Worm (Caenorhabditis elegans): Measurements from ENCODE around the gene uroc-1.

uroc-1 gene

DNA sequence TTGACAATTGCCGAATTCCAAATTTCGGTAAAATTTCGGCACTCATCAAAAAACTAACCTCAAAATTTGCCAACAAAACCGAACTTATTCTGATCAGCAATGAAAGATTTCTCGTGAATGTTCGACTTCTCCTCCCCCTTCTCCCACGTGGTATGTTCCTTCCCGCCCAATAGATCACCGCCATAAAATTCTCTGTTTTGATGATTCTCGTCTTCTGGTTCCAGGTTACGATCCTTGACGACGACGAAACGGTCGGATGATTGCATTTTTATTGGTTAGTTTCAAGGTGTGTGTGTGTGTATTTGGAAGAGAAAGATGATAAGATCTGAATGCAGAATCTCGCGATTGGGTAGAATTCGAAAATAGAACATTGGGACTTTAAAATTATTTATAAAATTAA lies at the start of gene uroc-1:
uroc-1 (minus strand) TSS at position 101 of the 400 bp plus-strand sequence.
- TF ChIP-seq blmp-1 (tag; optimal IDR thresholded peaks at IDR 0.05), result no peak
- no peak for TF ChIP-seq sem-2 (GFP tag; optimal IDR thresholded peaks at IDR 0.05)
- no peak for TF ChIP-seq nhr-2 (tag; optimal IDR thresholded peaks at IDR 0.05)
- TF ChIP-seq lsy-2 (tag; optimal IDR thresholded peaks at IDR 0.05), result no peak
- no peak for TF ChIP-seq unc-39 (tag; optimal IDR thresholded peaks at IDR 0.05)
- no peak for TF ChIP-seq unc-62 (GFP tag; optimal IDR thresholded peaks at IDR 0.05)
- no peak for TF ChIP-seq ztf-11 (tag; optimal IDR thresholded peaks at IDR 0.05)
- no peak for TF ChIP-seq lin-32 (GFP tag; optimal IDR thresholded peaks at IDR 0.05)
- TF ChIP-seq cnd-1 (tag; optimal IDR thresholded peaks at IDR 0.05), result no peak
- TF ChIP-seq nhr-76 (tag; optimal IDR thresholded peaks at IDR 0.05), result no peak
- TF ChIP-seq sptf-1 (tag; optimal IDR thresholded peaks at IDR 0.05), result no peak
- no peak for TF ChIP-seq ceh-39 (tag; optimal IDR thresholded peaks at IDR 0.05)
- TF ChIP-seq lin-13 (tag; optimal IDR thresholded peaks at IDR 0.05), result no peak
- no peak for TF ChIP-seq mep-1 (tag; optimal IDR thresholded peaks at IDR 0.05)
- no peak for TF ChIP-seq bed-3 (GFP tag; optimal IDR thresholded peaks at IDR 0.05)
- TF ChIP-seq tbx-8 (GFP tag; optimal IDR thresholded peaks at IDR 0.05), result no peak
- TF ChIP-seq hlh-1 (tag; optimal IDR thresholded peaks at IDR 0.05), result no peak
- TF ChIP-seq ceh-43 (GFP tag; optimal IDR thresholded peaks at IDR 0.05), result no peak
- TF ChIP-seq ces-1 (GFP tag; optimal IDR thresholded peaks at IDR 0.05), result no peak
- no peak for TF ChIP-seq mls-2 (tag; optimal IDR thresholded peaks at IDR 0.05)

- TF ChIP-seq mls-2 (tag; optimal IDR thresholded peaks at IDR 0.05) (no peak), unc-62 (GFP tag; optimal IDR thresholded peaks at IDR 0.05) (no peak), ceh-83 (GFP tag; optimal IDR thresholded peaks at IDR 0.05) (no peak), ztf-11 (tag; optimal IDR thresholded peaks at IDR 0.05) (no peak), zip-8 (tag; optimal IDR thresholded peaks at IDR 0.05) (no peak), nhr-12 (tag; optimal IDR thresholded peaks at IDR 0.05) (no peak), blmp-1 (tag; optimal IDR thresholded peaks at IDR 0.05) (no peak), ceh-43 (GFP tag; optimal IDR thresholded peaks at IDR 0.05) (no peak), drap-1 (GFP tag; optimal IDR thresholded peaks at IDR 0.05) (no peak), lin-13 (tag; optimal IDR thresholded peaks at IDR 0.05) (no peak), unc-39 (tag; optimal IDR thresholded peaks at IDR 0.05) (no peak), tbx-8 (GFP tag; optimal IDR thresholded peaks at IDR 0.05) (no peak), ceh-39 (tag; optimal IDR thresholded peaks at IDR 0.05) (no peak), mep-1 (tag; optimal IDR thresholded peaks at IDR 0.05) (no peak), cnd-1 (tag; optimal IDR thresholded peaks at IDR 0.05) (no peak)
These were observed 35.9 kb upstream of the uroc-1 start, which contains the start of gene Y51H4A.8 for ce11 chrIV:16578449-16578848. Y51H4A.8 (minus strand) TSS chrIV:16578549.

DNA sequence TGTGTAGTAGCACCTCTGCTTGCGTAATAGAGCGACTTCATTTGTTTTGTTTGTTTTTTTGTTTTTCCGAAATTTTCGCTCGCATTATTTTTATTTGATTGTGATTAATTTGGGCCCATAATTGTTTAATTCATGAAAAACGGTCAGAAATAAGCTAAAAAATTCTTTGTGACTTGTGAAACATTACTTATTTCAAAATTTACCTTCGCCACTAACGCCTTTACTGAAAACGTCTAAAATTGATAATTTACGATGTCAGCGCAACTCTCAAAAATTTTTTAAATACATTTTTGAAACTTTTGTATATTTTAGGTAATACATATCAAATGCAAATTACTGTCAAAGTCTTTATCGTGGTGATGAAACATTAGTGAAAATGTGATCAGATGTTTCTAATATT lies 18.4 kb upstream of the uroc-1 start:
- no peak for TF ChIP-seq ces-1 (GFP tag; optimal IDR thresholded peaks at IDR 0.05)
- TF ChIP-seq snpc-4 (tag; optimal IDR thresholded peaks at IDR 0.05), result no peak
- TF ChIP-seq ztf-11 (tag; optimal IDR thresholded peaks at IDR 0.05), result no peak
- no peak for TF ChIP-seq nhr-2 (tag; optimal IDR thresholded peaks at IDR 0.05)
- no peak for TF ChIP-seq mab-5 (tag; optimal IDR thresholded peaks at IDR 0.05)
- no peak for TF ChIP-seq cnd-1 (tag; optimal IDR thresholded peaks at IDR 0.05)
- no peak for TF ChIP-seq lsy-2 (tag; optimal IDR thresholded peaks at IDR 0.05)
- no peak for TF ChIP-seq sptf-1 (tag; optimal IDR thresholded peaks at IDR 0.05)
- no peak for TF ChIP-seq unc-39 (tag; optimal IDR thresholded peaks at IDR 0.05)
- TF ChIP-seq lin-32 (GFP tag; optimal IDR thresholded peaks at IDR 0.05), result no peak

- no peak for TF ChIP-seq unc-120 (tag; optimal IDR thresholded peaks at IDR 0.05; ENCODE audit: poor library complexity, severe bottlenecking)
- no peak for TF ChIP-seq ztf-11 (tag; optimal IDR thresholded peaks at IDR 0.05)
- TF ChIP-seq elt-3 (tag; optimal IDR thresholded peaks at IDR 0.05), result no peak
- TF ChIP-seq mep-1 (tag; optimal IDR thresholded peaks at IDR 0.05), result no peak
- no peak for TF ChIP-seq sptf-1 (tag; optimal IDR thresholded peaks at IDR 0.05)
- no peak for TF ChIP-seq elt-1 (tag; optimal IDR thresholded peaks at IDR 0.05; ENCODE audit: borderline replicate concordance, insufficient read depth)
- no peak for TF ChIP-seq cnd-1 (tag; optimal IDR thresholded peaks at IDR 0.05)
- TF ChIP-seq bed-3 (GFP tag; optimal IDR thresholded peaks at IDR 0.05), result no peak
- TF ChIP-seq M03D4.4 (tag; optimal IDR thresholded peaks at IDR 0.05), result no peak
- no peak for TF ChIP-seq hlh-1 (tag; optimal IDR thresholded peaks at IDR 0.05)
These were observed 8.9 kb upstream of the uroc-1 start for ce11 chrIV:16551457-16551856.

ce11 chrIV:16540540-16540939 lies 2.0 kb downstream of the uroc-1 start:
- TF ChIP-seq nhr-2 (tag; optimal IDR thresholded peaks at IDR 0.05) (no peak), blmp-1 (tag; optimal IDR thresholded peaks at IDR 0.05) (no peak), zip-8 (tag; optimal IDR thresholded peaks at IDR 0.05) (no peak), sem-2 (GFP tag; optimal IDR thresholded peaks at IDR 0.05) (no peak)
